Worm (Caenorhabditis elegans): Measurements from ENCODE around the gene T03G11.9.

Gene T03G11.9

DNA sequence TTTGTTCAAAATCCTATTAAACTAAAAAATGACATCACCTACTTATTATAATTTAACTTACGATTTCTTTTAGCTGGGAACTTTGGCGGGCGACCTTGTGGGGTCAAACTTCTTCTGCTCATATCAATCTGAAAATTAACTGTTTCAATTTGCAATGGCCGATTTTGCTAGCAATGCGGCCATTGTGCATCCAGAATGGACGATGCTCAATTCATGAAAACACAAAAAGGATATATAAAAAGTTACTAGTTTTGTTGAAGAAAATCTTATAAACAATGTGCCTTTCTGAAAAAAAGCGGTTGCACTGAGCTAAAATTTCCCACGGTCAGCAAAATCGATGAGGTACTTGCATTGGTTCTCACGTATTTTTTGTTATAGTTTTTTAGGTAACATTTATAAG, 29.8 kb upstream of the T03G11.9 start, which contains the start of gene C31H2.3:
C31H2.3 (minus strand) TSS at position 101 of the 400 bp plus-strand sequence.
- TF ChIP-seq dmd-4 (tag; optimal IDR thresholded peaks at IDR 0.05; ENCODE audit: borderline replicate concordance) (no peak), ceh-22 (tag; optimal IDR thresholded peaks at IDR 0.05) (no peak), unc-55 (GFP tag; optimal IDR thresholded peaks at IDR 0.05) (no peak), tbx-2 (tag; optimal IDR thresholded peaks at IDR 0.05) (no peak), che-1 (tag; optimal IDR thresholded peaks at IDR 0.05) (no peak), elt-4 (tag; optimal IDR thresholded peaks at IDR 0.05) (no peak), ref-2 (tag; optimal IDR thresholded peaks at IDR 0.05) (no peak), sdc-2 (tag; optimal IDR thresholded peaks at IDR 0.05) (no peak), nhr-11 (tag; optimal IDR thresholded peaks at IDR 0.05) (no peak), ama-1 (optimal IDR thresholded peaks at IDR 0.05) (no peak), fax-1 (tag; optimal IDR thresholded peaks at IDR 0.05) (no peak), gmeb-2 (tag; optimal IDR thresholded peaks at IDR 0.05) (no peak), sox-4 (tag; optimal IDR thresholded peaks at IDR 0.05) (no peak), ceh-6 (GFP tag; optimal IDR thresholded peaks at IDR 0.05) (no peak), hlh-15 (tag; optimal IDR thresholded peaks at IDR 0.05) (no peak), pat-9 (tag; optimal IDR thresholded peaks at IDR 0.05) (no peak), sox-2 (GFP tag; IDR thresholded peaks at IDR 0.05) (no peak), dve-1 (tag; optimal IDR thresholded peaks at IDR 0.05) (no peak), pha-2 (tag; optimal IDR thresholded peaks at IDR 0.05) (no peak), ztf-16 (tag; optimal IDR thresholded peaks at IDR 0.05) (no peak)

DNA sequence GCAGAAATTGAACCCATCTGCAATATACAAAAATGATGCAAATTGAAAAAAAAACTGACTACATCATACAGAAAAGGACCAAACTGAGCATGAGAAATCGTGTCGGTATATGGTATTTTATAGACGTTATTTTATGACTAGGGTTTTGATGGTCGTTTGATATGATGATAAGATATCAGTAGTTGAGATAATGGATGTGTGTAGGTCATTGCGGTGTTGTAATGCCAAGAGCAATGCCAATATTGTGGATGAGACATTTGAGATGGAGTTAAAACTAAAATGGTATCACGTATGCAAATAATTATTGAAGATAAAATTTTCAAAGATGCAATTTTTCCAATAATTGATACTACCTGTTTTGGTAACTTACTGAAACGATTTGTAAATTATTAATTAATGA, 24.4 kb upstream of the T03G11.9 start, which contains the start of gene C31H2.4:
C31H2.4 (minus strand) TSS at position 19 of the 400 bp plus-strand sequence.
- no peak for TF ChIP-seq unc-3 (GFP tag; conservative IDR thresholded peaks at IDR 0.05)
- TF ChIP-seq unc-3 (tag; optimal IDR thresholded peaks at IDR 0.05): no peak
- TF ChIP-seq elt-2 (tag; optimal IDR thresholded peaks at IDR 0.05): peak; percentile 79
- TF ChIP-seq ceh-34 (tag; optimal IDR thresholded peaks at IDR 0.05): no peak

DNA sequence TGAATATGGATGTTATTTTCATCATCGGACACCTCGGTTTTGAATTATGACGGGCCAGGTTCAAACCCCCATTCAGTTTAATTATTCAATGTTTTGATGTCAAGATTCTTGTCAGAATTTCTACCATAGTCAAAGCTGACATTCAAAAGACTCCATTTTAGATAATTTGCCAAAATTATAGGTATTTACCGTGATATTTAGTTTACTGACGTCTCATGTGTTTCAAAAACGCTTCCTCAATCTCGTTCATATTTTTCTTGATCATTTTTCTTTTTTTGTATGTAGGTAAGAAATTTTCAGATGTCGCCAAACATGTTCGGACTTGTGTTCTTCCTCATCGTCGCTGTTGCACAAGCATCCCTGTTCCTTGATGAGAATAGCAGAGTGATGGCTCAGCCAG, 21.3 kb upstream of the T03G11.9 start, which contains the start of gene EGAP5.1:
EGAP5.1 (plus strand) TSS at position 301 of the 400 bp plus-strand sequence.
- TF ChIP-seq ceh-45 (GFP tag; IDR thresholded peaks at IDR 0.05): no peak
- no peak for TF ChIP-seq hlh-30 (tag; optimal IDR thresholded peaks at IDR 0.05; ENCODE audit: insufficient read depth)
- TF ChIP-seq Y22D7AL.16 (tag; optimal IDR thresholded peaks at IDR 0.05): no peak
- no peak for TF ChIP-seq T23F11.4 (GFP tag; optimal IDR thresholded peaks at IDR 0.05)
- TF ChIP-seq eyg-1 (tag; optimal IDR thresholded peaks at IDR 0.05): no peak
- TF ChIP-seq dmd-4 (tag; optimal IDR thresholded peaks at IDR 0.05; ENCODE audit: borderline replicate concordance): no peak
- no peak for TF ChIP-seq pha-4 (tag; optimal IDR thresholded peaks at IDR 0.05)
- TF ChIP-seq ceh-18 (tag; optimal IDR thresholded peaks at IDR 0.05): no peak
- TF ChIP-seq ets-4 (tag; optimal IDR thresholded peaks at IDR 0.05): no peak
- TF ChIP-seq tbx-7 (tag; optimal IDR thresholded peaks at IDR 0.05): no peak
- TF ChIP-seq ceh-2 (tag; optimal IDR thresholded peaks at IDR 0.05): no peak
- TF ChIP-seq ceh-19 (GFP tag; optimal IDR thresholded peaks at IDR 0.05): no peak
- no peak for TF ChIP-seq tbx-2 (tag; optimal IDR thresholded peaks at IDR 0.05)
- no peak for TF ChIP-seq hlh-8 (tag; optimal IDR thresholded peaks at IDR 0.05)
- TF ChIP-seq ama-1 (optimal IDR thresholded peaks at IDR 0.05): no peak
- no peak for TF ChIP-seq ceh-48 (tag; optimal IDR thresholded peaks at IDR 0.05)
- no peak for TF ChIP-seq pros-1 (tag; optimal IDR thresholded peaks at IDR 0.05)
- TF ChIP-seq C38D4.7 (GFP tag; optimal IDR thresholded peaks at IDR 0.05): no peak
- TF ChIP-seq dve-1 (tag; optimal IDR thresholded peaks at IDR 0.05): no peak
- no peak for TF ChIP-seq pat-9 (tag; optimal IDR thresholded peaks at IDR 0.05)

DNA sequence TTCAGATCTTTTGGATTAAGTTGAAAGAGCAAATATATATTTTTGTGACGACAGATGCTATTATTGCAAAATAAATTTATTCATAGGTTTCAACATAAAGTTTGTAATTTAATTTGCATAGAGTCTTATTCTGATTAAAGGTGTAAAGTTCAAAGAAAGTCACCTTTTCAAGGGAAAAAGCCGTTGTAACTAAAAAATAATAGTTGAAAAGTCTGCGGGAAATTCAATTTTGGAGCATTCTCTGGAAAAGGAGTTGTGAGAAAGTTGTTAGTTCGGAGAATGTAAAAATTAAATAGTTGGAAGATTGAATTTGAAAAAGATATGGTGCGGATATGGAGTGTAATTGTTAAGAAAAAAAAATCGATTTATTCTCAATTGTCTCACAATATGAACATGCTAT, 20.0 kb upstream of the T03G11.9 start:
- no peak for TF ChIP-seq ceh-31 (tag; optimal IDR thresholded peaks at IDR 0.05)
- TF ChIP-seq K09A11.1 (tag; optimal IDR thresholded peaks at IDR 0.05; ENCODE audit: insufficient read depth): no peak
- TF ChIP-seq pqm-1 (tag; optimal IDR thresholded peaks at IDR 0.05): no peak
- no peak for TF ChIP-seq fkh-6 (tag; optimal IDR thresholded peaks at IDR 0.05)
- no peak for TF ChIP-seq pha-2 (tag; optimal IDR thresholded peaks at IDR 0.05)
- no peak for TF ChIP-seq pag-3 (tag; optimal IDR thresholded peaks at IDR 0.05; ENCODE audit: borderline replicate concordance)
- no peak for TF ChIP-seq ahr-1 (tag; optimal IDR thresholded peaks at IDR 0.05)
- TF ChIP-seq pat-9 (tag; optimal IDR thresholded peaks at IDR 0.05): no peak
- no peak for TF ChIP-seq npax-4 (tag; optimal IDR thresholded peaks at IDR 0.05)
- no peak for TF ChIP-seq ama-1 (optimal IDR thresholded peaks at IDR 0.05)
